Worm (Caenorhabditis elegans): ENCODE data around the gene ZK675.4.

ZK675.4 gene

ce11 chrII:7887295-7887694, 23.8 kb upstream of the ZK675.4 start (continued):
- TF ChIP-seq ces-1 (GFP tag; optimal IDR thresholded peaks at IDR 0.05) (no peak), nhr-77 (tag; optimal IDR thresholded peaks at IDR 0.05) (no peak), grh-1 (GFP tag; IDR thresholded peaks at IDR 0.05) (no peak), tbx-2 (tag; optimal IDR thresholded peaks at IDR 0.05) (no peak), nhr-20 (tag; optimal IDR thresholded peaks at IDR 0.05) (peak; percentile 54), nhr-85 (tag) (no peak), unc-30 (tag; optimal IDR thresholded peaks at IDR 0.05) (no peak), hlh-17 (GFP tag; optimal IDR thresholded peaks at IDR 0.05; ENCODE audit: borderline replicate concordance) (no peak), C16A3.4 (tag; optimal IDR thresholded peaks at IDR 0.05) (peak; percentile 9), fkh-4 (tag; optimal IDR thresholded peaks at IDR 0.05; ENCODE audit: borderline replicate concordance) (no peak), pag-3 (tag; optimal IDR thresholded peaks at IDR 0.05; ENCODE audit: borderline replicate concordance, insufficient read depth) (no peak), fos-1 (tag; optimal IDR thresholded peaks at IDR 0.05) (peak; percentile 67), ztf-11 (tag; optimal IDR thresholded peaks at IDR 0.05) (no peak)

DNA sequence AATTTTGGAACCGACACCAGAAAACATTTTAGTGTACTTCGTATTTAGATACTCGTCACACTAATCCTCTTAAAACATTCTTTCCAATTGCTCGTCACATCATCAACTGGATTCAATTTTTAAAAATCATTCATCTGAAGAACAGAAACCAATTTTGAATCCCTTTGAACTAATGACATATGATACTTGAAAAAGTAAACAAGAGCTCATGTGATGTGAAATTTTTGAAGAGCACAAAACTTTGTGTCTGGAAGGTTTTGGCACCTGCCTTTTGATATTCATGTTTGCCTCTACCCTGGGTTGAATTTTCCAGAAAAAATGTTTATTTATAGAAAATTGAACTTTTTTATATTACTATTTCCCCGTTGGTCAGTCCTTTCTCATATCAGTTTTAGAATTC, 22.4 kb upstream of the ZK675.4 start:
- TF ChIP-seq fkh-8 (tag; optimal IDR thresholded peaks at IDR 0.05) = peak; percentile 63
- TF ChIP-seq zag-1 (tag; optimal IDR thresholded peaks at IDR 0.05) = no peak
- no peak for TF ChIP-seq ama-1 (optimal IDR thresholded peaks at IDR 0.05)
- no peak for TF ChIP-seq pax-3 (tag; optimal IDR thresholded peaks at IDR 0.05)
- TF ChIP-seq swsn-7 (tag; optimal IDR thresholded peaks at IDR 0.05) = no peak
- peak; percentile 11 for TF ChIP-seq mep-1 (tag; optimal IDR thresholded peaks at IDR 0.05)
- peak; percentile 44 for TF ChIP-seq lin-14 (GFP tag; optimal IDR thresholded peaks at IDR 0.05)
- TF ChIP-seq lin-15B (tag; optimal IDR thresholded peaks at IDR 0.05) = no peak
- peak; percentile 0 to 28 for TF ChIP-seq lsy-2 (tag; optimal IDR thresholded peaks at IDR 0.05)
- no peak for TF ChIP-seq elt-3 (tag; optimal IDR thresholded peaks at IDR 0.05)
- peak; percentile 23 for TF ChIP-seq lin-13 (GFP tag; optimal IDR thresholded peaks at IDR 0.05)
- TF ChIP-seq nhr-20 (tag; optimal IDR thresholded peaks at IDR 0.05) = peak; percentile 49
- peak; percentile 22 for TF ChIP-seq snu-23 (GFP tag; optimal IDR thresholded peaks at IDR 0.05)
- no peak for TF ChIP-seq tlp-1 (tag; optimal IDR thresholded peaks at IDR 0.05)
- peak; percentile 61 for TF ChIP-seq elt-2 (tag; optimal IDR thresholded peaks at IDR 0.05)
- 0 out of 2 replicates have a peak, but pooled peaks have one; percentile 3 for TF ChIP-seq nhr-19 (GFP tag; conservative IDR thresholded peaks at IDR 0.05)
- TF ChIP-seq ztf-11 (tag; optimal IDR thresholded peaks at IDR 0.05) = no peak
- TF ChIP-seq nhr-12 (tag; optimal IDR thresholded peaks at IDR 0.05) = no peak
- no peak for TF ChIP-seq nhr-85 (tag)
- TF ChIP-seq irx-1 (tag; optimal IDR thresholded peaks at IDR 0.05) = peak; percentile 24
- TF ChIP-seq xbp-1 (tag; optimal IDR thresholded peaks at IDR 0.05) = peak; percentile 8
- TF ChIP-seq lin-35 (GFP tag; optimal IDR thresholded peaks at IDR 0.05) = peak; percentile 5 to 12
- no peak for TF ChIP-seq ceh-63 (GFP tag; optimal IDR thresholded peaks at IDR 0.05)
- TF ChIP-seq zip-4 (GFP tag; optimal IDR thresholded peaks at IDR 0.05) = no peak
- TF ChIP-seq lin-39 (tag; optimal IDR thresholded peaks at IDR 0.05) = no peak
- TF ChIP-seq alr-1 (tag; optimal IDR thresholded peaks at IDR 0.05; ENCODE audit: borderline replicate concordance) = no peak
- TF ChIP-seq hlh-4 (tag; optimal IDR thresholded peaks at IDR 0.05) = peak; percentile 2
- TF ChIP-seq ceh-90 (tag; optimal IDR thresholded peaks at IDR 0.05) = no peak
- peak in 1 of 2 experiments; percentile 17 for TF ChIP-seq efl-1 (optimal IDR thresholded peaks at IDR 0.05)
- no peak for TF ChIP-seq efl-1 (GFP tag; optimal IDR thresholded peaks at IDR 0.05 in 1 of 2)
- TF ChIP-seq aha-1 (tag; optimal IDR thresholded peaks at IDR 0.05) = no peak
- TF ChIP-seq nhr-71 (tag; optimal IDR thresholded peaks at IDR 0.05) = peak; percentile 67
- peak; percentile 52 for TF ChIP-seq nhr-47 (tag; optimal IDR thresholded peaks at IDR 0.05)

All from whole organism, L1 larva.